Fruit fly (Drosophila melanogaster): ENCODE data around the gene TfIIFalpha.

TfIIFalpha gene

DNA sequence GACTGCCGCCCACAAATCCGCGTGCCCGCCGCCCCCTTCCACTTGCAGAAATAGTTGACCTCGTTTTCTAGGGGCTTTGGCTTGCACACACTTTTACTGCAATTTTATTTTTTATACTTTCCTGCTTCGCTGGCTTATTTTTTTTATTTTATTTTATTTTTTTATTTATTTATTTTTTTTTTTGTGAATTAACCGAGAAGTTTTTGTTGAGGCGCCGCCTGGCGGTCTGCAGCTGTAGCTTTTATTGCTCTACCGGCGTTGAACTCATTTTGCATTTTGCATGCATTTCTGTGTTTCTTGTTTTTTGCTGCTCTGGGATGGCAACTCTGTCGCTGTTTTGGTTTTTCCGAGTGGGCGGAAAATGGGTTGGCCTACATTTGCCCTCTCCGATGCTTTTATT lies 49.4 kb downstream of the TfIIFalpha start:
- no peak for TF ChIP-seq noc (tag; optimal IDR thresholded peaks at IDR 0.05)

DNA sequence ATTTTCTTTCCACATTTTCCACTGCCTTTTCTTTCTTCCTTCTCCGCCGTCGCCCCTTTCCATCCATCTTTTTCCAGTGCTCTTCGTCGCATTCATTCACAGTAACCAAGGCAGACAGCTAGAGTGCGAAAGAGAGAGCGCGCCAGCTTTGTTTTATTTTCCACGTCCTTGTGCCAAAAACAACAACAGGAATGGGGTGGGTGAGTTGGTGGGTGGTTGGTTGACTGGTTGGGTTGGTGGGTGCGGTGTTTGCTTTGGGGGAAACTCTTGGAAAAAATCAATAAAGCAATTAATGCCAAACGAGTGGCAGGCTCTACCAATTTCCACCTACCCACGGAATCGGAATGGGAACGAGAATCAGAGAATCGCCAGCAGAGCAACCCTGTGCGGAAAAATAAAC lies 49.9 kb downstream of the TfIIFalpha start:
- no peak for TF ChIP-seq noc (tag; optimal IDR thresholded peaks at IDR 0.05)

Measured in whole organism, larva.